Worm (Caenorhabditis elegans) whole organism, L1 larva: ENCODE measurements around the gene cec-4.

ENCODE experiments used
- F16B12.6 ChIP-seq: fragments of 150-350 bp; optimal IDR thresholded peaks from 2 replicates; lab custom pipeline; 2014; ENCODE audit warnings: missing biosample characterization, missing genetic modification characterization
- aha-1 ChIP-seq: fragments of 150-350 bp; optimal IDR thresholded peaks from 2 replicates; lab custom pipeline; 2014; ENCODE audit warnings: missing biosample characterization, missing genetic modification characterization
- blmp-1 ChIP-seq: fragments of 150-350 bp; optimal IDR thresholded peaks from 2 replicates; lab custom pipeline; 2014; ENCODE audit warnings: missing biosample characterization, missing genetic modification characterization
- ceh-82 ChIP-seq, 3 experiments: fragments of 150-350 bp in 1 of 3; sonication (generic microtip) in 2 of 3; optimal IDR thresholded peaks; 2 replicates each; lab custom pipeline; 2014 to 2017; ENCODE audit warnings: missing biosample characterization in 3 of 3, missing genetic modification characterization in 3 of 3
- ceh-88 ChIP-seq: fragments of 200-800 bp; sonication (Bioruptor generic); IDR thresholded peaks from 2 replicates; pipeline ENCODE4 v1.3.6; 2022; ENCODE audit warnings: missing genetic modification characterization, missing compliant biosample characterization
- dpl-1 ChIP-seq, 3 experiments: fragments of 150-350 bp in 2 of 3; sonication (generic microtip) in 1 of 3; optimal IDR thresholded peaks; 2 replicates each; lab custom pipeline; 2014 to 2017; ENCODE audit warnings: missing biosample characterization in 3 of 3, missing genetic modification characterization in 3 of 3, missing genetic modification reagents in 3 of 3
- dsc-1 ChIP-seq: sonication (generic microtip); optimal IDR thresholded peaks from 2 replicates; lab custom pipeline; 2016; ENCODE audit warnings: mild to moderate bottlenecking, missing genetic modification characterization, missing compliant biosample characterization
- efl-1 ChIP-seq, 4 experiments: fragments of 150-350 bp; optimal IDR thresholded peaks in 3 of 4; peaks in 1 of 4; 1 replicate in 1 of 4; 2 replicates in 3 of 4; lab custom pipeline; 2014; ENCODE audit warnings: missing biosample characterization in 2 of 4, missing genetic modification characterization in 2 of 4, missing genetic modification reagents in 2 of 4
- egl-13 ChIP-seq: sonication (generic microtip); optimal IDR thresholded peaks from 2 replicates; lab custom pipeline; 2016; ENCODE audit warnings: missing genotype, missing genetic modification reagents, missing genetic modification characterization, missing compliant biosample characterization
- egl-27 ChIP-seq, 2 experiments: fragments of 150-350 bp in 1 of 2; sonication (generic microtip); optimal IDR thresholded peaks; 3 replicates each; lab custom pipeline; 2017 to 2018; ENCODE audit warnings: missing biosample characterization in 2 of 2, missing genetic modification characterization in 2 of 2, missing genetic modification reagents in 2 of 2
- elt-2 ChIP-seq: sonication (generic microtip); optimal IDR thresholded peaks from 2 replicates; lab custom pipeline; 2016; ENCODE audit warnings: missing genetic modification characterization, mild to moderate bottlenecking, inconsistent platforms, missing compliant biosample characterization, missing genetic modification reagents
- elt-3 ChIP-seq, 6 experiments: fragments of 150-350 bp in 1 of 6; sonication (generic microtip); optimal IDR thresholded peaks; 2 replicates each; lab custom pipeline; 2017 to 2018; ENCODE audit warnings: missing biosample characterization in 6 of 6, missing genetic modification characterization in 6 of 6, inconsistent platforms in 1 of 6
- ets-5 ChIP-seq: fragments of 200-800 bp; sonication (Bioruptor generic); IDR thresholded peaks from 2 replicates; pipeline ENCODE4 v1.3.6; 2022; ENCODE audit warnings: missing genetic modification characterization, missing compliant biosample characterization
- fkh-10 ChIP-seq: sonication (generic microtip); optimal IDR thresholded peaks from 2 replicates; lab custom pipeline; 2017; ENCODE audit warnings: missing biosample characterization, missing genetic modification reagents, missing genetic modification characterization
- fkh-8 ChIP-seq: sonication (generic microtip); optimal IDR thresholded peaks from 2 replicates; lab custom pipeline; 2016; ENCODE audit warnings: mild to moderate bottlenecking, missing genetic modification characterization, missing compliant biosample characterization
- fos-1 ChIP-seq: fragments of 150-350 bp; optimal IDR thresholded peaks from 2 replicates; lab custom pipeline; 2014; ENCODE audit warnings: missing biosample characterization, missing genetic modification characterization
- hlh-17 ChIP-seq: fragments of 200-800 bp; sonication (Bioruptor generic); optimal IDR thresholded peaks from 2 replicates; lab custom pipeline; 2018; ENCODE audit warnings: missing genetic modification characterization, mild to moderate bottlenecking, missing compliant biosample characterization, moderate library complexity, borderline replicate concordance
- hlh-4 ChIP-seq: sonication (generic microtip); optimal IDR thresholded peaks from 2 replicates; lab custom pipeline; 2016; ENCODE audit warnings: mild to moderate bottlenecking, missing genetic modification characterization, missing compliant biosample characterization
- hpl-2 ChIP-seq: fragments of 150-350 bp; optimal IDR thresholded peaks from 2 replicates; lab custom pipeline; 2014; ENCODE audit warnings: missing biosample characterization, missing genetic modification reagents, missing genetic modification characterization
- irx-1 ChIP-seq: sonication (generic microtip); optimal IDR thresholded peaks from 2 replicates; lab custom pipeline; 2016; ENCODE audit warnings: missing genetic modification characterization, missing compliant biosample characterization
- isw-1 ChIP-seq: fragments of 200-800 bp; sonication (Bioruptor generic); IDR thresholded peaks from 2 replicates; pipeline ENCODE4 v1.3.6; 2022; ENCODE audit warnings: missing genetic modification characterization, missing compliant biosample characterization
- lin-13 ChIP-seq: fragments of 150-350 bp; optimal IDR thresholded peaks from 2 replicates; lab custom pipeline; 2014; ENCODE audit warnings: missing biosample characterization, missing genetic modification reagents, missing genetic modification characterization
- lin-15B ChIP-seq: fragments of 150-350 bp; sonication (generic microtip); optimal IDR thresholded peaks from 3 replicates; lab custom pipeline; 2014; ENCODE audit warnings: missing biosample characterization, missing genetic modification characterization
- lin-35 ChIP-seq, 2 experiments: fragments of 150-350 bp; optimal IDR thresholded peaks; 2 replicates each; lab custom pipeline; 2014; ENCODE audit warnings: missing biosample characterization in 2 of 2, missing genetic modification characterization in 2 of 2, missing genetic modification reagents in 2 of 2
- lir-3 ChIP-seq: sonication (generic microtip); optimal IDR thresholded peaks from 2 replicates; lab custom pipeline; 2016; ENCODE audit warnings: mild to moderate bottlenecking, missing genetic modification characterization, moderate library complexity, missing compliant biosample characterization; ENCODE audit not compliant: poor library complexity
- lsy-2 ChIP-seq, 2 experiments: fragments of 150-350 bp; optimal IDR thresholded peaks; 2 replicates each; lab custom pipeline; 2014; ENCODE audit warnings: missing biosample characterization in 2 of 2, missing genetic modification characterization in 2 of 2
- mab-9 ChIP-seq: fragments of 200-800 bp; sonication (Bioruptor generic); IDR thresholded peaks from 2 replicates; pipeline ENCODE4 v1.3.6; 2022; ENCODE audit warnings: missing genetic modification reagents, missing genetic modification characterization, missing compliant biosample characterization
- mep-1 ChIP-seq: fragments of 150-350 bp; optimal IDR thresholded peaks from 2 replicates; lab custom pipeline; 2014; ENCODE audit warnings: missing biosample characterization, missing genetic modification characterization
- nhr-11 ChIP-seq: fragments of 150-350 bp; optimal IDR thresholded peaks from 2 replicates; lab custom pipeline; 2014; ENCODE audit warnings: missing biosample characterization, missing genetic modification characterization
- nhr-19 ChIP-seq: fragments of 200-800 bp; sonication (Bioruptor generic); conservative IDR thresholded peaks from 2 replicates; pipeline ENCODE4 v1.3.6; 2022; ENCODE audit warnings: missing genetic modification characterization, missing compliant biosample characterization
- nhr-20 ChIP-seq: sonication (generic microtip); optimal IDR thresholded peaks from 2 replicates; lab custom pipeline; 2016; ENCODE audit warnings: mild to moderate bottlenecking, missing genetic modification characterization, missing compliant biosample characterization
- nhr-237 ChIP-seq: fragments of 150-350 bp; optimal IDR thresholded peaks from 2 replicates; lab custom pipeline; 2014; ENCODE audit warnings: missing biosample characterization, missing genetic modification characterization
- nhr-47 ChIP-seq: sonication (generic microtip); optimal IDR thresholded peaks from 2 replicates; lab custom pipeline; 2016; ENCODE audit warnings: mild to moderate bottlenecking, missing genetic modification characterization, moderate library complexity, missing compliant biosample characterization
- nhr-71 ChIP-seq: sonication (generic microtip); optimal IDR thresholded peaks from 2 replicates; lab custom pipeline; 2016; ENCODE audit warnings: mild to moderate bottlenecking, missing genetic modification characterization, moderate library complexity, missing compliant biosample characterization
- nhr-77 ChIP-seq: fragments of 150-350 bp; optimal IDR thresholded peaks from 2 replicates; lab custom pipeline; 2014; ENCODE audit warnings: missing biosample characterization, missing genetic modification characterization
- nhr-90 ChIP-seq: sonication (generic microtip); optimal IDR thresholded peaks from 2 replicates; lab custom pipeline; 2016; ENCODE audit warnings: mild to moderate bottlenecking, missing genetic modification characterization, missing compliant biosample characterization; ENCODE audit not compliant: poor library complexity
- pax-3 ChIP-seq: fragments of 200-800 bp; sonication (Bioruptor generic); optimal IDR thresholded peaks from 2 replicates; lab custom pipeline; 2018; ENCODE audit warnings: mild to moderate bottlenecking, missing genetic modification characterization, moderate library complexity, missing compliant biosample characterization
- rnt-1 ChIP-seq: sonication (generic microtip); optimal IDR thresholded peaks from 2 replicates; lab custom pipeline; 2016; ENCODE audit warnings: mild to moderate bottlenecking, missing genetic modification characterization, moderate library complexity, missing compliant biosample characterization
- skn-1 ChIP-seq: fragments of 150-350 bp; optimal IDR thresholded peaks from 2 replicates; lab custom pipeline; 2014; ENCODE audit warnings: missing biosample characterization, missing genetic modification characterization
- snpc-4 ChIP-seq: fragments of 150-350 bp; optimal IDR thresholded peaks from 2 replicates; lab custom pipeline; 2014; ENCODE audit warnings: missing biosample characterization, missing genetic modification characterization
- snu-23 ChIP-seq: sonication (generic microtip); optimal IDR thresholded peaks from 2 replicates; lab custom pipeline; 2016; ENCODE audit warnings: missing genetic modification characterization, missing compliant biosample characterization
- sox-4 ChIP-seq: sonication (generic microtip); optimal IDR thresholded peaks from 2 replicates; lab custom pipeline; 2016; ENCODE audit warnings: missing genetic modification characterization, missing compliant biosample characterization
- swsn-7 ChIP-seq: sonication (generic microtip); optimal IDR thresholded peaks from 2 replicates; lab custom pipeline; 2016; ENCODE audit warnings: missing genetic modification characterization, missing compliant biosample characterization
- tlp-1 ChIP-seq: fragments of 150-350 bp; optimal IDR thresholded peaks from 2 replicates; lab custom pipeline; 2014; ENCODE audit warnings: missing biosample characterization, missing genetic modification characterization
- unc-130 ChIP-seq: fragments of 150-350 bp; optimal IDR thresholded peaks from 2 replicates; lab custom pipeline; 2017; ENCODE audit warnings: missing biosample characterization, missing genetic modification characterization, inconsistent platforms
- unc-30 ChIP-seq: sonication (generic microtip); optimal IDR thresholded peaks from 2 replicates; lab custom pipeline; 2017; ENCODE audit warnings: missing biosample characterization, missing genetic modification characterization
- vab-15 ChIP-seq: sonication (generic microtip); optimal IDR thresholded peaks from 2 replicates; lab custom pipeline; 2017; ENCODE audit warnings: missing genotype, mild to moderate bottlenecking, missing genetic modification characterization, missing compliant biosample characterization
- xbp-1 ChIP-seq: sonication (generic microtip); optimal IDR thresholded peaks from 2 replicates; lab custom pipeline; 2016; ENCODE audit warnings: missing genetic modification characterization, missing compliant biosample characterization
- zag-1 ChIP-seq: fragments of 150-350 bp; optimal IDR thresholded peaks from 2 replicates; lab custom pipeline; 2014; ENCODE audit warnings: missing biosample characterization, missing genetic modification characterization
- ztf-11 ChIP-seq, 2 experiments: sonication (generic microtip); optimal IDR thresholded peaks; 2 replicates each; lab custom pipeline; 2016 to 2017; ENCODE audit warnings: missing genetic modification characterization in 2 of 2, missing biosample characterization in 1 of 2, missing compliant biosample characterization in 1 of 2
- ztf-4 ChIP-seq: fragments of 150-350 bp; optimal IDR thresholded peaks from 2 replicates; lab custom pipeline; 2014; ENCODE audit warnings: missing biosample characterization, missing genetic modification characterization

The cec-4 gene

DNA sequence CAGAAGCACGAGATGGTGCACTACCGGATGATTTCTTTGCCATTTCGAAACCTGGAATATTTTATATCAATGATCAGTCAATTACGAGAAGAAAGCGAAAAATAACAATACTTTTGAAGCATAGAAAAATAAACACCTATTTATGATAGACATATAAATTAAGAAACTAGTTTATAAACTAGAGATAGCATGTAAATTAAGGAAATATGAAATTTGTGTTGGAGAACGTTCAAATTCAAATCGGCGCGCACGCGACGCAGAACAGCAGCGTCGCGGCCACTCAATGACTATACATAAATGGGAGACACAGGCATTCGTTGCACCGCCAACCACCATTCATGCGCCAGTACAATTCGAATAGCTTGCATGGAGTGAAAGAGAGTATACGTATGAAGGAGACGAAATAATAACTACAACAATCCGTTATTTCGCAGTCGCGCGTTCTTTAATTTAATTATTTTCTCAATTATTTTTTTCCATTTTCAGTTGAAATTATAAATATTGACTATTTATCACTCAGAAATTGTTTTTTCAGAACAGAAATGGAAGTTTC lies 4.6 kb downstream of the cec-4 start, which contains the start of the genes cec-5 and nol-10:
Gene cec-5 (minus strand): TSS at position 51 of the 553 bp plus-strand sequence.
Gene nol-10 (plus strand): TSS at position 536 of the 553 bp plus-strand sequence.
- TF ChIP-seq egl-27 (tag; optimal IDR thresholded peaks at IDR 0.05; lab: Kevin White, UChicago) (peak in 1 of 2 experiments; percentile 33), snu-23 (peak; percentile 89), blmp-1 (tag; lab: Kevin White, UChicago) (peak; percentile 34), dsc-1 (peak; percentile 43), snpc-4 (peak; percentile 34), elt-2 (peak; percentile 48), pax-3 (tag; lab: Kevin White, UChicago) (no peak), unc-30 (tag; lab: Kevin White, UChicago) (no peak), ceh-82 (tag; optimal IDR thresholded peaks at IDR 0.05; lab: Kevin White, UChicago) (peak; percentile 12 to 66 (median 54)), ztf-11 (tag; optimal IDR thresholded peaks at IDR 0.05; lab: Kevin White, UChicago) (peak in 1 of 2 experiments; percentile 29), fkh-8 (tag; lab: Kevin White, UChicago) (peak; percentile 71), xbp-1 (peak; percentile 71), mep-1 (tag; lab: Kevin White, UChicago) (peak; percentile 76), lsy-2 (tag; optimal IDR thresholded peaks at IDR 0.05; lab: Kevin White, UChicago) (peak; percentile 72 to 86), nhr-47 (tag; lab: Kevin White, UChicago) (peak; percentile 74), egl-13 (peak; percentile 58), rnt-1 (tag; lab: Kevin White, UChicago) (peak; percentile 42), unc-130 (tag; lab: Kevin White, UChicago) (peak; percentile 72), ztf-4 (tag; lab: Kevin White, UChicago) (peak; percentile 22), elt-3 (tag; optimal IDR thresholded peaks at IDR 0.05; lab: Kevin White, UChicago) (peak in 1 of 6 experiments; percentile 21), hlh-17 (no peak), fos-1 (tag; lab: Kevin White, UChicago) (peak; percentile 53), sox-4 (tag; lab: Kevin White, UChicago) (no peak), irx-1 (peak; percentile 12), nhr-20 (peak; percentile 74), nhr-77 (tag; lab: Kevin White, UChicago) (peak; percentile 66), vab-15 (tag; lab: Kevin White, UChicago) (no peak), F16B12.6 (tag; lab: Kevin White, UChicago) (peak; percentile 47), fkh-10 (GFP tag; lab: Kevin White, UChicago) (peak; percentile 3), nhr-237 (tag; lab: Kevin White, UChicago) (peak; percentile 32), tlp-1 (tag; lab: Kevin White, UChicago) (no peak), lin-35 (GFP tag; optimal IDR thresholded peaks at IDR 0.05; lab: Kevin White, UChicago) (peak; percentile 78 to 87), ets-5 (GFP tag; lab: Robert Waterston, UW) (no peak), nhr-90 (peak; percentile 55), nhr-71 (tag; lab: Kevin White, UChicago) (peak; percentile 85), zag-1 (tag; lab: Kevin White, UChicago) (peak; percentile 38), lin-15B (tag; lab: Kevin White, UChicago) (peak; percentile 81), dpl-1 (GFP tag; optimal IDR thresholded peaks at IDR 0.05; lab: Kevin White, UChicago) (peak; percentile 67 to 80 (median 74)), mab-9 (GFP tag; lab: Robert Waterston, UW) (no peak), hpl-2 (GFP tag; lab: Kevin White, UChicago) (no peak), swsn-7 (tag; lab: Kevin White, UChicago) (peak; percentile 75), skn-1 (tag; lab: Kevin White, UChicago) (peak; percentile 40), ceh-88 (GFP tag; lab: Robert Waterston, UW) (no peak), efl-1 (optimal IDR thresholded peaks at IDR 0.05; lab: Kevin White, UChicago) (peak; percentile 78 to 81), efl-1 (GFP tag; optimal IDR thresholded peaks at IDR 0.05 in 1 of 2; lab: Kevin White, UChicago) (peak; percentile 75 to 96), isw-1 (GFP tag; lab: Robert Waterston, UW) (peak; percentile 47; the same call in 1 of the 2 replicates), nhr-11 (no peak), hlh-4 (tag; lab: Kevin White, UChicago) (no peak), aha-1 (tag; lab: Kevin White, UChicago) (no peak), lir-3 (tag; lab: Kevin White, UChicago) (peak; percentile 23), lin-13 (GFP tag; lab: Kevin White, UChicago) (peak; percentile 73), nhr-19 (peak; percentile 44)
